Worm (Caenorhabditis elegans): Measurements from ENCODE around the gene uvs-1.

DNA sequence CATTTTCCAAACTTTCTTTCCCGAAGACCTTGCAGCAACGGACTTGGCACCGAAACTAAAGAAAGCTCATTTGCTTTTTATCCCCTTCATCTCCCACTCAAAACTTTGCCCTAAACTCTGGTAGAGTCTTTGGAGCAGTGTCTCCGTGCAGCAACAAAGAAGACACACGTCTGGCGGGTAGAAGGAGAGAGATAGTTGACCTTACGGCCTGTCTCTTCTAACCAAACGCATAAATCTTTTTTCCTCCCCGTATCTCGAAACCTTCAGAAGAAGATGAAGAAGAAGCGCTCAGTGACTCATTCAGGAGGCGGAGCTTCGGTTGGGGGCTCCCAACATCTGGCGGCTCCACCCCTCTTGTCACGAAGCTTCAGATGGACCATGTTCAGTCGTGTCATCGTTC lies 22.4 kb upstream of the uvs-1 start:
- no peak for TF ChIP-seq nhr-237 (tag; optimal IDR thresholded peaks at IDR 0.05)
- TF ChIP-seq nhr-12 (tag; optimal IDR thresholded peaks at IDR 0.05), result no peak
- TF ChIP-seq elt-1 (tag; optimal IDR thresholded peaks at IDR 0.05; ENCODE audit: borderline replicate concordance, insufficient read depth), result no peak
- no peak for TF ChIP-seq drap-1 (GFP tag; optimal IDR thresholded peaks at IDR 0.05)
- TF ChIP-seq elt-3 (tag; optimal IDR thresholded peaks at IDR 0.05), result no peak
- TF ChIP-seq blmp-1 (tag; optimal IDR thresholded peaks at IDR 0.05), result no peak
- TF ChIP-seq tbx-8 (GFP tag; optimal IDR thresholded peaks at IDR 0.05), result no peak
